Fruit fly (Drosophila melanogaster) whole organism, embryonic: Measurements from ENCODE around the gene CG42824.

Source experiments
- Adf1 ChIP-seq: fragments of 200-800 bp; sonication (Bioruptor generic); IDR thresholded peaks from 2 replicates; pipeline ENCODE4 v1.3.6; 2022; ENCODE audit warnings: missing biosample characterization, missing genetic modification characterization
- Atf-2 ChIP-seq: fragments of 200-800 bp; sonication (Bioruptor generic); optimal IDR thresholded peaks from 2 replicates; lab custom pipeline; 2016; ENCODE audit warnings: missing biosample characterization, missing genetic modification characterization
- Bdp1 ChIP-seq: fragments of 200-800 bp; sonication (Bioruptor generic); optimal IDR thresholded peaks from 3 replicates; lab custom pipeline; 2016; ENCODE audit warnings: missing biosample characterization, missing genetic modification characterization
- Bgb ChIP-seq: fragments of 200-800 bp; sonication (Bioruptor generic); IDR thresholded peaks from 2 replicates; pipeline ENCODE4 v1.3.6; 2022; ENCODE audit warnings: missing biosample characterization, missing genetic modification characterization; ENCODE audit not compliant: partially characterized antibody
- BtbVII ChIP-seq: fragments of 200-800 bp; sonication (Bioruptor generic); optimal IDR thresholded peaks from 3 replicates; lab custom pipeline; 2017; ENCODE audit warnings: missing biosample characterization, mild to moderate bottlenecking, missing genetic modification characterization
- CG10274 ChIP-seq: fragments of 200-800 bp; sonication (Bioruptor generic); optimal IDR thresholded peaks from 3 replicates; lab custom pipeline; 2017; ENCODE audit warnings: missing biosample characterization, mild to moderate bottlenecking, missing genetic modification characterization
- CG10979 ChIP-seq: fragments of 200-800 bp; sonication (Bioruptor generic); optimal IDR thresholded peaks from 2 replicates; lab custom pipeline; 2018; ENCODE audit warnings: missing biosample characterization, mild to moderate bottlenecking, missing genetic modification characterization, moderate library complexity
- CG11093 ChIP-seq: fragments of 200-800 bp; sonication (Bioruptor generic); IDR thresholded peaks from 3 replicates; pipeline ENCODE4 v1.3.6; 2022; ENCODE audit warnings: missing biosample characterization, missing genetic modification characterization
- CG12744 ChIP-seq: fragments of 200-800 bp; sonication (Bioruptor generic); optimal IDR thresholded peaks from 2 replicates; lab custom pipeline; 2016; ENCODE audit warnings: missing biosample characterization, missing genetic modification characterization
- CG13287 ChIP-seq: fragments of 200-800 bp; sonication (Bioruptor generic); IDR thresholded peaks from 2 replicates; pipeline ENCODE4 v1.3.6; 2022; ENCODE audit warnings: missing biosample characterization, missing genetic modification characterization; ENCODE audit not compliant: partially characterized antibody
- CG15011 ChIP-seq: fragments of 200-800 bp; sonication (Bioruptor generic); optimal IDR thresholded peaks from 3 replicates; lab custom pipeline; 2018; ENCODE audit warnings: missing biosample characterization, mild to moderate bottlenecking, missing genetic modification characterization
- CG15479 ChIP-seq: fragments of 200-800 bp; sonication (Bioruptor generic); optimal IDR thresholded peaks from 3 replicates; lab custom pipeline; 2019; ENCODE audit warnings: missing biosample characterization, mild to moderate bottlenecking, missing genetic modification characterization, moderate library complexity
- CG15514 ChIP-seq: fragments of 200-800 bp; sonication (Bioruptor generic); optimal IDR thresholded peaks from 3 replicates; lab custom pipeline; 2017; ENCODE audit warnings: missing biosample characterization, missing genetic modification characterization, mild to moderate bottlenecking, moderate library complexity, missing genetic modification reagents
- CG16863 ChIP-seq: fragments of 200-800 bp; sonication (Bioruptor generic); optimal IDR thresholded peaks from 3 replicates; lab custom pipeline; 2016; ENCODE audit warnings: missing biosample characterization, missing genetic modification characterization
- CG17328 ChIP-seq: fragments of 200-800 bp; sonication (Bioruptor generic); IDR thresholded peaks from 2 replicates; pipeline ENCODE4 v1.3.6; 2022; ENCODE audit warnings: missing biosample characterization, missing genetic modification characterization
- CG17361 ChIP-seq: fragments of 200-800 bp; sonication (Bioruptor generic); IDR thresholded peaks from 3 replicates; pipeline ENCODE4 v1.3.6; 2022; ENCODE audit warnings: missing biosample characterization, missing genetic modification characterization
- CG18011 ChIP-seq: fragments of 200-800 bp; sonication (Bioruptor generic); optimal IDR thresholded peaks from 2 replicates; lab custom pipeline; 2017; ENCODE audit warnings: missing biosample characterization, missing genetic modification characterization, mild to moderate bottlenecking, moderate library complexity, missing genotype
- CG18262 ChIP-seq: fragments of 200-800 bp; optimal IDR thresholded peaks from 3 replicates; lab custom pipeline; 2019; ENCODE audit warnings: missing biosample characterization, mild to moderate bottlenecking, missing genetic modification characterization, moderate library complexity
- CG18476 ChIP-seq: fragments of 200-800 bp; sonication (Bioruptor generic); optimal IDR thresholded peaks from 2 replicates; lab custom pipeline; 2016; ENCODE audit warnings: missing biosample characterization, mild to moderate bottlenecking, missing genetic modification characterization
- CG31388 ChIP-seq: fragments of 200-800 bp; sonication (Bioruptor generic); optimal IDR thresholded peaks from 2 replicates; lab custom pipeline; 2016; ENCODE audit warnings: missing biosample characterization, missing genetic modification characterization
- CG42726 ChIP-seq: fragments of 200-800 bp; sonication (Bioruptor generic); IDR thresholded peaks from 2 replicates; pipeline ENCODE4 v1.3.6; 2022; ENCODE audit warnings: missing biosample characterization, missing genetic modification characterization; ENCODE audit not compliant: partially characterized antibody
- CG43689 ChIP-seq: fragments of 200-800 bp; sonication (Bioruptor generic); IDR thresholded peaks from 2 replicates; pipeline ENCODE4 v1.3.6; 2022; ENCODE audit warnings: missing biosample characterization, missing genetic modification characterization
- CG4617 ChIP-seq: fragments of 200-800 bp; sonication (Bioruptor generic); optimal IDR thresholded peaks from 3 replicates; lab custom pipeline; 2016; ENCODE audit warnings: missing biosample characterization, missing genetic modification characterization, borderline replicate concordance
- CG4854 ChIP-seq: fragments of 200-800 bp; sonication (Bioruptor generic); optimal IDR thresholded peaks from 2 replicates; lab custom pipeline; 2016; ENCODE audit warnings: missing biosample characterization, missing genetic modification characterization, inconsistent platforms
- CG5180 ChIP-seq: fragments of 200-800 bp; sonication (Bioruptor generic); optimal IDR thresholded peaks from 3 replicates; lab custom pipeline; 2017; ENCODE audit warnings: missing biosample characterization, missing genetic modification characterization, mild to moderate bottlenecking, moderate library complexity, missing genetic modification reagents
- CG6689 ChIP-seq: fragments of 200-800 bp; sonication (Bioruptor generic); IDR thresholded peaks from 2 replicates; pipeline ENCODE4 v1.3.6; 2022; ENCODE audit warnings: missing biosample characterization, missing genetic modification characterization
- CG7745 ChIP-seq: fragments of 200-800 bp; sonication (Bioruptor generic); optimal IDR thresholded peaks from 2 replicates; lab custom pipeline; 2018; ENCODE audit warnings: missing biosample characterization, mild to moderate bottlenecking, missing genetic modification characterization, moderate library complexity
- CG9609 ChIP-seq: fragments of 200-800 bp; sonication (Bioruptor generic); optimal IDR thresholded peaks from 3 replicates; lab custom pipeline; 2016; ENCODE audit warnings: missing biosample characterization, missing genetic modification characterization
- CTCF ChIP-seq: fragments of 200-800 bp; sonication (Bioruptor generic); optimal IDR thresholded peaks from 2 replicates; lab custom pipeline; 2017; ENCODE audit warnings: missing biosample characterization, mild to moderate bottlenecking, missing genetic modification characterization, moderate library complexity
- D19B ChIP-seq: fragments of 200-800 bp; sonication (Bioruptor generic); optimal IDR thresholded peaks from 2 replicates; lab custom pipeline; 2017; ENCODE audit warnings: missing biosample characterization, mild to moderate bottlenecking, missing genetic modification characterization
- Dfd ChIP-seq, 2 experiments: fragments of >200 bp; optimal IDR thresholded peaks; 2 replicates each; lab custom pipeline; 2017; ENCODE audit warnings: missing biosample characterization in 2 of 2, missing genetic modification characterization in 2 of 2
- Doc3 ChIP-seq: fragments of 200-800 bp; sonication (Bioruptor generic); IDR thresholded peaks from 3 replicates; pipeline ENCODE4 v1.3.6; 2022; ENCODE audit warnings: missing biosample characterization, missing genetic modification characterization; ENCODE audit not compliant: partially characterized antibody
- Dref ChIP-seq: fragments of 200-800 bp; sonication (Bioruptor generic); IDR thresholded peaks from 2 replicates; pipeline ENCODE4 v1.3.6; 2022; ENCODE audit warnings: missing biosample characterization, missing genetic modification characterization
- Ets65A ChIP-seq: fragments of 200-800 bp; sonication (Bioruptor generic); peaks from one replicate; lab custom pipeline; 2016; ENCODE audit warnings: missing biosample characterization, missing genetic modification characterization
- HHEX ChIP-seq: fragments of 200-800 bp; sonication (Bioruptor generic); optimal IDR thresholded peaks from 3 replicates; lab custom pipeline; 2017; ENCODE audit warnings: missing biosample characterization, mild to moderate bottlenecking, missing genetic modification characterization, missing genetic modification reagents
- Hey ChIP-seq: fragments of 200-800 bp; sonication (Bioruptor generic); optimal IDR thresholded peaks from 3 replicates; lab custom pipeline; 2018; ENCODE audit warnings: missing biosample characterization, mild to moderate bottlenecking, missing genetic modification characterization
- Lpt ChIP-seq: fragments of >200 bp; optimal IDR thresholded peaks from 2 replicates; lab custom pipeline; 2018; ENCODE audit warnings: missing biosample characterization, missing genetic modification characterization
- Rfx ChIP-seq: fragments of 200-800 bp; sonication (Bioruptor generic); IDR thresholded peaks from 2 replicates; pipeline ENCODE4 v1.3.6; 2022; ENCODE audit warnings: missing biosample characterization, missing genetic modification characterization
- Tbp ChIP-seq: fragments of >200 bp; optimal IDR thresholded peaks from 2 replicates; lab custom pipeline; 2018; ENCODE audit warnings: missing biosample characterization, missing genetic modification characterization
- ase ChIP-seq: fragments of 200-800 bp; sonication (Bioruptor generic); IDR thresholded peaks from 3 replicates; pipeline ENCODE4 v1.3.6; 2022; ENCODE audit warnings: missing biosample characterization, missing genetic modification characterization
- crc ChIP-seq: fragments of 200-800 bp; sonication (Bioruptor generic); optimal IDR thresholded peaks from 2 replicates; lab custom pipeline; 2016; ENCODE audit warnings: missing biosample characterization, missing genetic modification characterization
- crol ChIP-seq: fragments of 200-800 bp; sonication (Bioruptor generic); IDR thresholded peaks from 2 replicates; pipeline ENCODE4 v1.3.6; 2022; ENCODE audit warnings: missing biosample characterization, missing genetic modification characterization
- dm ChIP-seq: fragments of 200-800 bp; sonication (Bioruptor generic); optimal IDR thresholded peaks from 3 replicates; lab custom pipeline; 2016; ENCODE audit warnings: missing biosample characterization, missing genetic modification characterization
- dmrt99B ChIP-seq: fragments of 200-800 bp; sonication (Bioruptor generic); optimal IDR thresholded peaks from 2 replicates; lab custom pipeline; 2018; ENCODE audit warnings: missing biosample characterization, mild to moderate bottlenecking, missing genetic modification characterization, moderate library complexity
- dysf ChIP-seq: fragments of 200-800 bp; sonication (Bioruptor generic); IDR thresholded peaks from 3 replicates; pipeline ENCODE4 v1.3.6; 2022; ENCODE audit warnings: missing biosample characterization, missing genetic modification characterization
- exex ChIP-seq: fragments of 200-800 bp; sonication (Bioruptor generic); optimal IDR thresholded peaks from 4 replicates; lab custom pipeline; 2018; ENCODE audit warnings: missing biosample characterization, mild to moderate bottlenecking, missing genetic modification characterization, moderate library complexity
- gt ChIP-seq: fragments of 200-800 bp; sonication (Bioruptor generic); IDR thresholded peaks from 2 replicates; pipeline ENCODE4 v1.3.6; 2022; ENCODE audit warnings: missing biosample characterization, missing genetic modification characterization
- hbn ChIP-seq: fragments of 200-800 bp; sonication (Bioruptor generic); IDR thresholded peaks from 2 replicates; pipeline ENCODE4 v1.3.6; 2022; ENCODE audit warnings: missing biosample characterization, missing genetic modification characterization; ENCODE audit not compliant: partially characterized antibody
- knrl ChIP-seq: fragments of 200-800 bp; sonication (Bioruptor generic); IDR thresholded peaks from 3 replicates; pipeline ENCODE4 v1.3.6; 2022; ENCODE audit warnings: missing biosample characterization, missing genetic modification characterization; ENCODE audit not compliant: partially characterized antibody
- peb ChIP-seq: fragments of 200-800 bp; sonication (Bioruptor generic); IDR thresholded peaks from 2 replicates; pipeline ENCODE4 v1.3.6; 2022; ENCODE audit warnings: missing biosample characterization, missing genetic modification characterization
- tll ChIP-seq, 2 experiments: fragments of 200-800 bp in 1 of 2; fragments of >200 bp in 1 of 2; sonication (Bioruptor generic) in 1 of 2; optimal IDR thresholded peaks; 2 replicates each; lab custom pipeline; 2017 to 2019; ENCODE audit warnings: missing biosample characterization in 2 of 2, missing genetic modification characterization in 2 of 2, mild to moderate bottlenecking in 1 of 2, moderate library complexity in 1 of 2
- usp ChIP-seq: fragments of >200 bp; optimal IDR thresholded peaks from 2 replicates; lab custom pipeline; 2017; ENCODE audit warnings: missing biosample characterization, missing genetic modification characterization

The CG42824 gene

dm6 chr3R:17371094-17371493 lies 35.2 kb downstream of the CG42824 start (continued):
- TF ChIP-seq CG18262 (no peak), Hey (no peak), CG13287 (GFP tag; lab: Robert Waterston, UW) (no peak), CTCF (GFP tag; lab: Kevin White, UChicago) (no peak), HHEX (GFP tag; lab: Kevin White, UChicago) (peak; percentile 15), CG11093 (GFP tag; lab: Robert Waterston, UW) (no peak), CG17361 (GFP tag; lab: Robert Waterston, UW) (no peak), CG10979 (tag; lab: Kevin White, UChicago) (no peak), crol (GFP tag; lab: Robert Waterston, UW) (peak; percentile 55; the same call in 1 of the 2 replicates), CG18011 (GFP tag; lab: Kevin White, UChicago) (no peak), CG4617 (GFP tag; lab: Kevin White, UChicago) (no peak), dysf (GFP tag; lab: Robert Waterston, UW) (peak; percentile 65), CG7745 (no peak), Tbp (GFP tag; lab: Kevin White, UChicago) (no peak), CG4854 (GFP tag; lab: Kevin White, UChicago) (no peak), CG15514 (GFP tag; lab: Kevin White, UChicago) (peak; percentile 14), dm (no peak), D19B (GFP tag; lab: Kevin White, UChicago) (no peak), CG9609 (GFP tag; lab: Kevin White, UChicago) (no peak), CG17328 (GFP tag; lab: Robert Waterston, UW) (no peak), Rfx (GFP tag; lab: Robert Waterston, UW) (peak; percentile 62), CG15479 (GFP tag; lab: Kevin White, UChicago) (no peak), CG42726 (GFP tag; lab: Robert Waterston, UW) (no peak), Bdp1 (GFP tag; lab: Kevin White, UChicago) (no peak), Atf-2 (GFP tag; lab: Kevin White, UChicago) (no peak), hbn (GFP tag; lab: Robert Waterston, UW) (no peak), CG31388 (GFP tag; lab: Kevin White, UChicago) (no peak), CG6689 (GFP tag; lab: Robert Waterston, UW) (no peak), CG18476 (no peak), CG5180 (GFP tag; lab: Kevin White, UChicago) (no peak), CG43689 (GFP tag; lab: Robert Waterston, UW) (no peak), dmrt99B (tag; lab: Kevin White, UChicago) (peak; percentile 49), ase (GFP tag; lab: Robert Waterston, UW) (no peak), exex (tag; lab: Kevin White, UChicago) (no peak), Lpt (GFP tag; lab: Kevin White, UChicago) (no peak), CG16863 (no peak), Doc3 (GFP tag; lab: Robert Waterston, UW) (no peak), Dref (GFP tag; lab: Robert Waterston, UW) (no peak), crc (GFP tag; lab: Kevin White, UChicago) (no peak), gt (GFP tag; lab: Robert Waterston, UW) (no peak), usp (no peak), knrl (GFP tag; lab: Robert Waterston, UW) (no peak), Dfd (GFP tag; optimal IDR thresholded peaks at IDR 0.05; lab: Kevin White, UChicago) (no peak), peb (GFP tag; lab: Robert Waterston, UW) (no peak), CG10274 (no peak), Adf1 (GFP tag; lab: Robert Waterston, UW) (no peak), tll (GFP tag; optimal IDR thresholded peaks at IDR 0.05; lab: Kevin White, UChicago) (no peak), BtbVII (GFP tag; lab: Kevin White, UChicago) (no peak), CG15011 (no peak), Bgb (GFP tag; lab: Robert Waterston, UW) (no peak), CG12744 (GFP tag; lab: Kevin White, UChicago) (no peak), Ets65A (GFP tag; lab: Kevin White, UChicago) (no peak)
